Fruit fly (Drosophila melanogaster): ENCODE results near the gene cact.

cact gene

dm6 chr2L:16284306-16285299 is 41.4 kb downstream of the cact start (continued):
- no peak for TF ChIP-seq CG17186 (GFP tag; optimal IDR thresholded peaks at IDR 0.05)
- peak; percentile 31 for TF ChIP-seq Dad (GFP tag; optimal IDR thresholded peaks at IDR 0.05)
- TF ChIP-seq hth (optimal IDR thresholded peaks at IDR 0.05) = no peak
- TF ChIP-seq crc (GFP tag; optimal IDR thresholded peaks at IDR 0.05) = no peak
- peak; percentile 24 for TF ChIP-seq fd96Cb (tag; optimal IDR thresholded peaks at IDR 0.05)
- no peak for TF ChIP-seq jing (GFP tag; optimal IDR thresholded peaks at IDR 0.05)
- no peak for TF ChIP-seq hb (GFP tag; IDR thresholded peaks at IDR 0.05; ENCODE audit: partially characterized antibody)
- no peak for TF ChIP-seq CG16815 (GFP tag; optimal IDR thresholded peaks at IDR 0.05)
- peak; percentile 1 for TF ChIP-seq Nf-YC (tag; optimal IDR thresholded peaks at IDR 0.05)
- no peak for TF ChIP-seq hkb (optimal IDR thresholded peaks at IDR 0.05)
- TF ChIP-seq hkb (GFP tag; IDR thresholded peaks at IDR 0.05) = no peak
- TF ChIP-seq dysf (GFP tag; IDR thresholded peaks at IDR 0.05) = no peak
- peak; percentile 15 for TF ChIP-seq CG9876 (GFP tag; optimal IDR thresholded peaks at IDR 0.05)
- TF ChIP-seq CG8944 (GFP tag; optimal IDR thresholded peaks at IDR 0.05) = no peak
- TF ChIP-seq BEAF-32 (GFP tag; optimal IDR thresholded peaks at IDR 0.05) = no peak
- TF ChIP-seq inv (GFP tag; IDR thresholded peaks at IDR 0.05; ENCODE audit: partially characterized antibody) = no peak
- peak; percentile 9 for TF ChIP-seq ac (GFP tag; optimal IDR thresholded peaks at IDR 0.05)
- peak; percentile 72 for TF ChIP-seq CG7987 (GFP tag; optimal IDR thresholded peaks at IDR 0.05)
- TF ChIP-seq Dll (GFP tag; IDR thresholded peaks at IDR 0.05; ENCODE audit: partially characterized antibody) = no peak
- peak; percentile 83 for TF ChIP-seq CG3281 (GFP tag; optimal IDR thresholded peaks at IDR 0.05)
- no peak for TF ChIP-seq knrl (GFP tag; IDR thresholded peaks at IDR 0.05; ENCODE audit: partially characterized antibody)
- no peak for TF ChIP-seq CG14965 (GFP tag; optimal IDR thresholded peaks at IDR 0.05; ENCODE audit: borderline replicate concordance)
- peak; percentile 77 for TF ChIP-seq CG18599 (GFP tag; optimal IDR thresholded peaks at IDR 0.05)
- no peak for TF ChIP-seq Bdp1 (GFP tag; optimal IDR thresholded peaks at IDR 0.05)
- TF ChIP-seq CG30431 (GFP tag; optimal IDR thresholded peaks at IDR 0.05) = no peak
- TF ChIP-seq Ravus (GFP tag; IDR thresholded peaks at IDR 0.05) = no peak
- TF ChIP-seq nerfin-1 (tag; optimal IDR thresholded peaks at IDR 0.05) = peak; percentile 75
- no peak for TF ChIP-seq CG12236 (GFP tag; optimal IDR thresholded peaks at IDR 0.05)
- no peak for TF ChIP-seq vvl (GFP tag; IDR thresholded peaks at IDR 0.05)
- no peak for TF ChIP-seq CG11093 (GFP tag; IDR thresholded peaks at IDR 0.05)
- TF ChIP-seq ATbp (GFP tag; optimal IDR thresholded peaks at IDR 0.05) = peak; percentile 52
- TF ChIP-seq danr (GFP tag; IDR thresholded peaks at IDR 0.05) = no peak
- peak; percentile 13 for TF ChIP-seq CG7556 (GFP tag; optimal IDR thresholded peaks at IDR 0.05)
- peak; percentile 30 for TF ChIP-seq CG6854 (GFP tag; optimal IDR thresholded peaks at IDR 0.05)
- TF ChIP-seq CG10209 (GFP tag; optimal IDR thresholded peaks at IDR 0.05) = peak; percentile 25
- no peak for TF ChIP-seq tin (GFP tag; optimal IDR thresholded peaks at IDR 0.05)
- TF ChIP-seq Hmr (GFP tag; optimal IDR thresholded peaks at IDR 0.05) = peak; percentile 74
- peak; percentile 68 for TF ChIP-seq Meics (GFP tag; optimal IDR thresholded peaks at IDR 0.05)
- TF ChIP-seq CG31224 (GFP tag; IDR thresholded peaks at IDR 0.05) = no peak
- TF ChIP-seq bsh (GFP tag; optimal IDR thresholded peaks at IDR 0.05) = peak; percentile 30 to 33
- no peak for TF ChIP-seq CTCF (GFP tag; optimal IDR thresholded peaks at IDR 0.05)
- peak; percentile 74 for TF ChIP-seq CG2678 (tag; optimal IDR thresholded peaks at IDR 0.05)
- no peak for TF ChIP-seq CG14014 (GFP tag; IDR thresholded peaks at IDR 0.05)
- TF ChIP-seq p53 (GFP tag; optimal IDR thresholded peaks at IDR 0.05) = no peak
- no peak for TF ChIP-seq fru (optimal IDR thresholded peaks at IDR 0.05)
- TF ChIP-seq tio (GFP tag; optimal IDR thresholded peaks at IDR 0.05) = peak; percentile 26
- TF ChIP-seq CG13287 (GFP tag; IDR thresholded peaks at IDR 0.05; ENCODE audit: partially characterized antibody) = no peak
- no peak for TF ChIP-seq vfl (GFP tag; optimal IDR thresholded peaks at IDR 0.05)
- TF ChIP-seq pan (optimal IDR thresholded peaks at IDR 0.05) = no peak
- TF ChIP-seq pan (GFP tag; optimal IDR thresholded peaks at IDR 0.05 in 1 of 2, IDR thresholded peaks at IDR 0.05 in 1 of 2) = no peak

All from whole organism, embryonic.